Worm (Caenorhabditis elegans): ENCODE data around the gene F16G10.10.

ce11 chrII:2359965-2360364, 30.8 kb downstream of the F16G10.10 start, which contains the start of gene F43C11.16:
- TF ChIP-seq ceh-82 (tag; optimal IDR thresholded peaks at IDR 0.05) (no peak), daf-16 (GFP tag; optimal IDR thresholded peaks at IDR 0.05) (no peak), daf-16 (tag; optimal IDR thresholded peaks at IDR 0.05) (no peak), nhr-11 (tag; optimal IDR thresholded peaks at IDR 0.05) (no peak), fos-1 (tag; optimal IDR thresholded peaks at IDR 0.05) (no peak), F49E8.2 (tag; optimal IDR thresholded peaks at IDR 0.05; ENCODE audit: borderline replicate concordance) (no peak), mdl-1 (tag; optimal IDR thresholded peaks at IDR 0.05) (no peak), nhr-77 (tag; optimal IDR thresholded peaks at IDR 0.05) (no peak), lin-39 (tag; optimal IDR thresholded peaks at IDR 0.05) (no peak), lim-7 (GFP tag; IDR thresholded peaks at IDR 0.05) (no peak), fkh-10 (GFP tag; optimal IDR thresholded peaks at IDR 0.05) (no peak)
